Worm (Caenorhabditis elegans) whole organism, midembryonic: ENCODE results near the gene K04C2.2.

Experiments used
- T22C8.4 ChIP-seq: fragments of 200-800 bp; sonication (Bioruptor generic); IDR thresholded peaks from 2 replicates; pipeline ENCODE4 v1.3.6; 2022; ENCODE audit warnings: missing genetic modification characterization, missing compliant biosample characterization
- cog-1 ChIP-seq: sonication (generic microtip); optimal IDR thresholded peaks from 2 replicates; lab custom pipeline; 2016; ENCODE audit warnings: missing genetic modification characterization, missing compliant biosample characterization
- flt-1 ChIP-seq: fragments of 200-800 bp; sonication (Bioruptor generic); IDR thresholded peaks from 2 replicates; pipeline ENCODE4 v1.3.6; 2022; ENCODE audit warnings: missing genetic modification characterization, missing compliant biosample characterization
- klf-2 ChIP-seq: fragments of 200-800 bp; sonication (Bioruptor generic); conservative IDR thresholded peaks from 2 replicates; pipeline ENCODE4 v1.3.6; 2022; ENCODE audit warnings: missing genetic modification reagents, missing genetic modification characterization, missing compliant biosample characterization
- med-1 ChIP-seq: sonication (generic microtip); optimal IDR thresholded peaks from 2 replicates; lab custom pipeline; 2017; ENCODE audit warnings: missing genetic modification characterization, mild to moderate bottlenecking, missing compliant biosample characterization, antibody characterized with exemption, missing genetic modification reagents; ENCODE audit not compliant: insufficient read depth
- ref-1 ChIP-seq: fragments of 200-800 bp; sonication (Bioruptor generic); conservative IDR thresholded peaks from 2 replicates; pipeline ENCODE4 v1.3.6; 2022; ENCODE audit warnings: missing genetic modification reagents, missing genetic modification characterization, missing compliant biosample characterization
- tab-1 ChIP-seq: fragments of 200-800 bp; sonication (Bioruptor generic); IDR thresholded peaks from 2 replicates; pipeline ENCODE4 v1.3.6; 2022; ENCODE audit warnings: missing genetic modification characterization, missing compliant biosample characterization
- ztf-23 ChIP-seq: fragments of 200-800 bp; sonication (Bioruptor generic); IDR thresholded peaks from 2 replicates; pipeline ENCODE4 v1.3.6; 2022; ENCODE audit warnings: missing genetic modification reagents, missing genetic modification characterization, missing compliant biosample characterization
- ztf-29 ChIP-seq: fragments of 200-800 bp; sonication (Bioruptor generic); IDR thresholded peaks from 2 replicates; pipeline ENCODE4 v1.3.6; 2022; ENCODE audit warnings: missing genetic modification reagents, missing genetic modification characterization, missing compliant biosample characterization

The K04C2.2 gene

DNA sequence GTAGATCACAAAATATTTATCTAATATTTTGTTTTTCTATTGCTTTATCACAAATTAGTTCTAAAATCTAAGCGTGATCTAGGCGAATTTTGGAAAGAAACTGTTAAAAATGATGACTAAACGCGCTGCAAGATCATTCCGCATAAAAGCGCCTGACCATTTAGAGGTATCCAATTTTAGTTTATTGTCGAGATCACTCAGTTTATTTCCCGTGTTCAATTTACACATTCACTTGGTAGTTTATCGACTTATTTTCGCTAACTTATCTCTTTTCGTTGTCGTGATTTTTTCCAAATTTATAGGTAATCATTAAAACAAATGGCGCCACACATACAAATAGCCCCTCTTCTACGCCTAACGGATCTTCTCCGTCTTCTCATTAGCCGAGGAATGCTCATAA, 16.8 kb downstream of the K04C2.2 start, which contains the start of gene T07E3.2:
Gene T07E3.2, plus strand, starts transcription at position 301 of the 400 bp plus-strand sequence.
- TF ChIP-seq T22C8.4 (no peak), ztf-29 (no peak), ref-1 (no peak), klf-2 (GFP tag; lab: Robert Waterston, UW) (no peak), cog-1 (tag; lab: Kevin White, UChicago) (no peak), flt-1 (GFP tag; lab: Robert Waterston, UW) (no peak), med-1 (no peak), ztf-23 (GFP tag; lab: Robert Waterston, UW) (no peak), tab-1 (GFP tag; lab: Robert Waterston, UW) (no peak)

DNA sequence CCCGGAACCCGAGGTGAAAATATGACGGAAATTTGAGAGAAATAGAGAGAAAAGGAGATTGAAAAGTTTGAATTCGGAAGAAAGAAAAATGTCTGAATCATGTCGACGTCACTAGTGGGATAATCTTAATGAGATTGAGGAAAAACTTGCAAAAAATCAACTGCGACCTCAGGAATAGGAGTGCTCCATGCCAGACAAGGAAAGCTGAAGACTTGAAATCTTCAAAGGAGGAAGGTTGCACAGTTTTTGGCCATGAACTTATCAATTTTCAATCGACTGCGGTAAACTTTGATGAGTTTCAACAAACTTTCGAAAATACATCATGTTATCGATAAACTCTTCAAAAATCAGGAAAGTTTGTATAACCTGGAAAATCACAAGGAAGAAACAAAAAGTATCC, 22.8 kb downstream of the K04C2.2 start, which contains the start of gene pdf-1:
Gene pdf-1, minus strand, starts transcription at position 101 of the 400 bp plus-strand sequence.
- TF ChIP-seq med-1: no peak
- no peak for TF ChIP-seq klf-2 (GFP tag; lab: Robert Waterston, UW)
- no peak for TF ChIP-seq ref-1
- TF ChIP-seq cog-1 (tag; lab: Kevin White, UChicago): no peak
- TF ChIP-seq tab-1 (GFP tag; lab: Robert Waterston, UW): no peak
- no peak for TF ChIP-seq ztf-29
- no peak for TF ChIP-seq T22C8.4
- no peak for TF ChIP-seq flt-1 (GFP tag; lab: Robert Waterston, UW)

DNA sequence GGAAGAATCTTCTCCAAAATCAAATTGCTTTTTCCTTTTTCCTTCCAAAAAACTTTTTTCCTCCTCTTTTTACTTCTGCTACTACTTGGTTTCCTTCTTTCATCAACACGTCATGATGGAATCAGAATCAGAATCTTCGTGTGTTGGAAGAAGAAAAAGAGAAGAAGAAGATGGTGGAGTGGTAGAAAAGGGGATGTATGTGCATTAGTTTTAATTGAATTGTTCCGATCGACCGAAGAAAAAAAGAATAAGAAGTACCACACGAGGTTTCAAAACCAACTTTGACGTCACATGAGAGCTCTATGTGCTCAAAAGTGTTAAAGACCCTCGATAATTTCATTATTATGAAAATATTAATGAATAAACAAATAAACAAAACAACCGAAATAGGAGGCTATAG, 25.3 kb downstream of the K04C2.2 start:
- TF ChIP-seq ztf-29 (no peak), cog-1 (tag; lab: Kevin White, UChicago) (no peak), med-1 (no peak), ztf-23 (GFP tag; lab: Robert Waterston, UW) (no peak), tab-1 (GFP tag; lab: Robert Waterston, UW) (no peak), T22C8.4 (no peak), klf-2 (GFP tag; lab: Robert Waterston, UW) (no peak), flt-1 (GFP tag; lab: Robert Waterston, UW) (no peak), ref-1 (no peak)

DNA sequence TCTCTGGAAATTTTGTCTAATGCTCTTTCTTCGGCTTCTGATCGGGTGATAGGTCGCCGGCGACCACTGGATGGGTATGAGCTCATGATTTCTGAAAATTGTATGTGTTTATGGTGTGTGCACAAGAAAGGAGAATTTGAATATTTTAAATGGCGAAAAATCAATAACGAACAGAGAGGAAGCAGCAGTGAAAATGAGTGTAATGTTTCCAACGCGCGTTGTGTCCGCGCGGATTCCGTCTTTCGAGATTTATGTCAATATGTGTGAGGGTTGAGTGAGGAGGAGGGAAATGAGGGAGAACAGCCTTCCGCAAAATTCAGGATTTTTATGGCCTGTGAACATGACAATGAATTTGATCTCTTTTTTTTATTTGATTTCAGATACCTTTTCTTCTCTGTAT, 39.2 kb downstream of the K04C2.2 start, which contains the start of gene flap-1:
Gene flap-1, minus strand, starts transcription at position 101 of the 400 bp plus-strand sequence.
- TF ChIP-seq T22C8.4: peak; percentile 25; the same call in 1 of the 2 replicates
- no peak for TF ChIP-seq ztf-29
- TF ChIP-seq ref-1: no peak
- TF ChIP-seq ztf-23 (GFP tag; lab: Robert Waterston, UW): no peak
- no peak for TF ChIP-seq cog-1 (tag; lab: Kevin White, UChicago)
- no peak for TF ChIP-seq flt-1 (GFP tag; lab: Robert Waterston, UW)
- TF ChIP-seq tab-1 (GFP tag; lab: Robert Waterston, UW): no peak

DNA sequence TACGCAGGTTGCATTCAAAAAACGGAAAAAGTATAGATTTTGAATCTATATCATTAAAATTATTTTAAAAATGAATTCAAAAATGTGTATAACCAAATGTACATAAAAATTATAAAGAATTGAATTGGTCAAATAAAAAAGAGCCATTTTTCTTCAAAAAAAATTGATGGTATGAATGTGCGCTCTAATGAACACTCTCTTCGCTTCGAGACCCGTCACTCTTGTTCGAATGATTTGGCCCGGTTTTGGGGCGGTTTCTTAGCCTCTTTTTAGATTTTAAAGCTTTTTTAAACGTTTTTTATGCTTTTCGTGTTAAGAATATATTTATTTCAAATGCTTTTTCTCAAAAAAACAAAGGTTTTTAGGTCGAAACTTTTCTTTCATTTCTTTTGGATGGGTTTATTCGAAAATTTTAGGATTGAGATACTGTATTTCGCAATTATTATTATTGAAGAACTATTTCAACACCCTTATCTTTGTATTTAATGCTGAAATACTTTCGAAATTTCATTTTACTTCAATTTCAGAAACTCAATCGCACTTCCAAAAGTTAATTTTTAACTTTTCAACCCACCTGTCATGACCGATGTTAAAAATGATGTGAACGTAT, 40.1 kb downstream of the K04C2.2 start, which contains the start of gene inf-1:
Gene inf-1, plus strand, starts transcription at position 577 of the 610 bp plus-strand sequence.
- TF ChIP-seq T22C8.4: no peak
- no peak for TF ChIP-seq flt-1 (GFP tag; lab: Robert Waterston, UW)
- no peak for TF ChIP-seq med-1
- TF ChIP-seq klf-2 (GFP tag; lab: Robert Waterston, UW): no peak
- TF ChIP-seq ref-1: no peak
- TF ChIP-seq tab-1 (GFP tag; lab: Robert Waterston, UW): no peak
- no peak for TF ChIP-seq ztf-23 (GFP tag; lab: Robert Waterston, UW)

DNA sequence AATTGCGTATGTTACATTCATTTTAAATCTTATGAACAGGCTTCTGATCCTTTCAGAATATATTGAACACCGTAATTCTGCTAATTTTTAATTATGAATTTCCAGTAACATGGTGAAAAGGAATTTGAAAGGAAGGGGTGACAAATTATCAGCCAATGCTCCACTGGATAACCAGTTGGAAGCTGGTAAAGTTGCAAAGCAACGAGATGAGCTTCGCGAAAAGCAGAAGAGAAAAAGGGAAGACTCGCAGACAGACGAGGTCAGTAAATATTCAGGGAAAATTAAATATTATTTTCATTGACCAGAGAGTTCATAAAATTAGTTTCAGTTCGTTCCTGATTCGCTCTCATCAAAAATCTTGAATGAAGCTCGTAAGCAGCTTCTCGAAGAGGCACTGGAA, 42.3 kb downstream of the K04C2.2 start, which contains the start of gene byn-1:
Gene byn-1, plus strand, starts transcription at position 106 of the 400 bp plus-strand sequence.
- TF ChIP-seq klf-2 (GFP tag; lab: Robert Waterston, UW): no peak
- TF ChIP-seq cog-1 (tag; lab: Kevin White, UChicago): no peak
- TF ChIP-seq med-1: no peak
- TF ChIP-seq ztf-29: no peak
- no peak for TF ChIP-seq T22C8.4
- TF ChIP-seq flt-1 (GFP tag; lab: Robert Waterston, UW): no peak
- TF ChIP-seq tab-1 (GFP tag; lab: Robert Waterston, UW): no peak
- no peak for TF ChIP-seq ztf-23 (GFP tag; lab: Robert Waterston, UW)
- no peak for TF ChIP-seq ref-1

DNA sequence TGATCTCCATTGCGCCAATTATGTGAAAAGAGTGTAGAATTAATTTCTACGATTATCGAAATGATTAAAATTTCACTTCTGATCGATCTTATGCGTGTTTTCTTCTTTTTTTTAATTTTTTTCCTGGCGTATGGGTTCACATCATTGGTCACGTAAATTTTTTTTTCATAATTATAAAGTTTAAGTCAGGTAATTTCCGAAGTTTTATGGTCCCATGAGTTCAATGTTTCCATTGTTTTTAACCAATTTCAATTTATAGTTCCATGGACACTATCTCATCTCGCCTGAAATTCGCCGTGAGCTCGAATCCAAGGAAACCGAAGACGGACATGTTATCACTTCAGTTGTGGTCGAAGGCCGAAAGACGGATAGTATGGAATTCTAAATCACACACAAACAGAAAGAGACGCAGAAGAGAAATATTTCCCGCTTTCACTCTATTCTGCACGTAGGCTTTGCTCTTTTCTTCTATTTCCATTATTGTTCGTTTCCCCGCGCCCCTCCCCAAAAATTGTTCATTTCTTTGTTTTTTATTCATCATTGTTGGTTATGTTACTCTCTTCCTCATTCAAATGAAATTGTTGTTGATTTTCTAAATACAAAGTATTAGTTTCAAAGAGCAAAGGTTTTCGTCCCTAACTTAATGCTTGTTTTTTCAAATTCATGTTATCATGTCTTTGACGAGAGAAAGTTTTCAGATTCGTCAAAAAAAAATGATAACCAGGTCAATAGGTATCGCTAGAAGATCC, 45.9 kb downstream of the K04C2.2 start, which contains the start of the genes F57B9.8 and coq-2:
Gene F57B9.8, minus strand, starts transcription at position 51 of the 749 bp plus-strand sequence.
Gene coq-2, plus strand, starts transcription at position 699 of the 749 bp plus-strand sequence.
- TF ChIP-seq tab-1 (GFP tag; lab: Robert Waterston, UW) (no peak), ztf-23 (GFP tag; lab: Robert Waterston, UW) (no peak), ztf-29 (no peak), T22C8.4 (no peak), ref-1 (no peak), klf-2 (GFP tag; lab: Robert Waterston, UW) (no peak), flt-1 (GFP tag; lab: Robert Waterston, UW) (no peak), cog-1 (tag; lab: Kevin White, UChicago) (no peak), med-1 (no peak)

DNA sequence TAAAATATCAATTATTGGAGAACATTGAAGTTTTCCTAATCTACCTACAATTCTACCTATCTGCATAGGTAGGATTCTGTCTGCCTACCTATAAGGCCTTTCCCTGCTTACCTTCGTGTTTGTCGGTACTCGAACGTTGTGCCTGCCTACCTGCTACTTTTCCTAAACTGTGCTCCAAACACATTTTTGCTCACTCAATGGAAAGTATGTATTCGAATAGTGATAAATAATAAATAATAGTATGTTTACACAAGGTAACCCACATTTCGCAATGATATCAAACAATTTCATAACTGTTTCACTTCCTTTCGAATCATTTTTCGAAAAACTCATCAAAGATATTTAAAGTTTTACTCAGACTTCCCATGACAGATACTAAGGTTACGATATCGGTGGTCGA, 49.9 kb downstream of the K04C2.2 start, which contains the start of gene F57B9.3:
Gene F57B9.3, plus strand, starts transcription at position 301 of the 400 bp plus-strand sequence.
- TF ChIP-seq tab-1 (GFP tag; lab: Robert Waterston, UW) (no peak), klf-2 (GFP tag; lab: Robert Waterston, UW) (no peak), cog-1 (tag; lab: Kevin White, UChicago) (no peak), T22C8.4 (no peak), med-1 (no peak), flt-1 (GFP tag; lab: Robert Waterston, UW) (no peak), ztf-23 (GFP tag; lab: Robert Waterston, UW) (no peak), ref-1 (no peak), ztf-29 (no peak)
